Worm (Caenorhabditis elegans) whole organism, L4 larva: ENCODE results near the gene C52E2.2.
A peak's percentile ranks its signal among the peaks of the same experiment; 100 is the strongest.
"Not testable (repeated sequence)": the region's sequence is repeated elsewhere in the genome, so short reads cannot be mapped to it uniquely, and the experiment has no call there.

Source experiments
- F10B5.3 ChIP-seq: sonication (generic microtip); optimal IDR thresholded peaks from 2 replicates; lab custom pipeline; 2016; ENCODE audit warnings: mild to moderate bottlenecking, missing genetic modification characterization, missing compliant biosample characterization
- F44E2.7 ChIP-seq: fragments of 200-800 bp; sonication (Bioruptor generic); IDR thresholded peaks from 2 replicates; pipeline ENCODE4 v2.1.2; 2022; ENCODE audit warnings: missing genetic modification characterization, missing compliant biosample characterization
- Y48G9A.11 ChIP-seq: fragments of 200-800 bp; sonication (Bioruptor generic); IDR thresholded peaks from 2 replicates; pipeline ENCODE4 v1.3.6; 2022; ENCODE audit warnings: missing genetic modification reagents, missing genetic modification characterization, missing compliant biosample characterization
- Y75B8A.6 ChIP-seq: fragments of 200-800 bp; sonication (Bioruptor generic); IDR thresholded peaks from 2 replicates; pipeline ENCODE4 v1.3.6; 2022; ENCODE audit warnings: missing genetic modification reagents, missing genetic modification characterization, missing compliant biosample characterization
- aly-2 ChIP-seq: sonication (generic microtip); optimal IDR thresholded peaks from 2 replicates; lab custom pipeline; 2018; ENCODE audit warnings: missing biosample characterization, missing genetic modification characterization
- attf-4 ChIP-seq: sonication (generic microtip); optimal IDR thresholded peaks from 3 replicates; lab custom pipeline; 2017; ENCODE audit warnings: missing biosample characterization, missing genetic modification characterization
- ceh-20 ChIP-seq: fragments of 200-800 bp; sonication (Bioruptor generic); IDR thresholded peaks from 2 replicates; pipeline ENCODE4 v1.3.6; 2022; ENCODE audit warnings: missing genetic modification reagents, missing genetic modification characterization, missing compliant biosample characterization
- ceh-82 ChIP-seq: sonication (generic microtip); optimal IDR thresholded peaks from 2 replicates; lab custom pipeline; 2017; ENCODE audit warnings: missing biosample characterization, missing genetic modification characterization
- cey-2 ChIP-seq: sonication (generic microtip); optimal IDR thresholded peaks from 3 replicates; lab custom pipeline; 2017; ENCODE audit warnings: missing genetic modification characterization, mild to moderate bottlenecking, missing compliant biosample characterization, antibody characterized with exemption, borderline replicate concordance; ENCODE audit not compliant: insufficient read depth
- daf-8 ChIP-seq: fragments of 200-800 bp; sonication (Bioruptor generic); IDR thresholded peaks from 2 replicates; pipeline ENCODE4 v1.3.6; 2022; ENCODE audit warnings: missing genetic modification characterization, missing compliant biosample characterization
- jun-1 ChIP-seq: fragments of 150-350 bp; optimal IDR thresholded peaks from 2 replicates; lab custom pipeline; 2014; ENCODE audit warnings: missing biosample characterization, missing genetic modification reagents, missing genetic modification characterization
- lim-7 ChIP-seq: fragments of 200-800 bp; sonication (Bioruptor generic); IDR thresholded peaks from 2 replicates; pipeline ENCODE4 v1.3.6; 2022; ENCODE audit warnings: missing genetic modification characterization, missing compliant biosample characterization
- lin-1 ChIP-seq: fragments of 200-800 bp; sonication (Bioruptor generic); IDR thresholded peaks from 2 replicates; pipeline ENCODE4 v1.3.6; 2022; ENCODE audit warnings: missing genetic modification reagents, missing genetic modification characterization, missing compliant biosample characterization
- lin-29 ChIP-seq: fragments of 200-800 bp; sonication (Bioruptor generic); IDR thresholded peaks from 2 replicates; pipeline ENCODE4 v1.3.6; 2022; ENCODE audit warnings: missing genetic modification reagents, missing genetic modification characterization, missing compliant biosample characterization
- lir-3 ChIP-seq: sonication (generic microtip); optimal IDR thresholded peaks from 2 replicates; lab custom pipeline; 2016; ENCODE audit warnings: mild to moderate bottlenecking, missing genetic modification characterization, missing compliant biosample characterization
- mdl-1 ChIP-seq, 2 experiments: fragments of 150-350 bp in 1 of 2; sonication (generic microtip) in 1 of 2; optimal IDR thresholded peaks; 2 replicates each; lab custom pipeline; 2014 to 2017; ENCODE audit warnings: missing biosample characterization in 2 of 2, missing genetic modification characterization in 2 of 2
- mes-2 ChIP-seq: sonication (generic microtip); optimal IDR thresholded peaks from 2 replicates; lab custom pipeline; 2016; ENCODE audit warnings: missing genotype, mild to moderate bottlenecking, missing genetic modification characterization, missing compliant biosample characterization; ENCODE audit not compliant: poor library complexity, severe bottlenecking
- nhr-10 ChIP-seq: fragments of 150-350 bp; optimal IDR thresholded peaks from 2 replicates; lab custom pipeline; 2014; ENCODE audit warnings: missing biosample characterization, missing genetic modification characterization
- nhr-102 ChIP-seq: sonication (generic microtip); optimal IDR thresholded peaks from 2 replicates; lab custom pipeline; 2016; ENCODE audit warnings: mild to moderate bottlenecking, missing genetic modification characterization, moderate library complexity, missing compliant biosample characterization
- nhr-28 ChIP-seq: fragments of 150-350 bp; optimal IDR thresholded peaks from 2 replicates; lab custom pipeline; 2014; ENCODE audit warnings: missing biosample characterization, missing genetic modification characterization
- nhr-76 ChIP-seq: fragments of 150-350 bp; optimal IDR thresholded peaks from 2 replicates; lab custom pipeline; 2014; ENCODE audit warnings: missing biosample characterization, missing genetic modification characterization
- pqm-1 ChIP-seq: sonication (generic microtip); optimal IDR thresholded peaks from 2 replicates; lab custom pipeline; 2017; ENCODE audit warnings: missing biosample characterization, missing genetic modification characterization
- rbr-2 ChIP-seq: sonication (generic microtip); optimal IDR thresholded peaks from 2 replicates; lab custom pipeline; 2016; ENCODE audit warnings: missing genotype, missing genetic modification characterization, missing compliant biosample characterization
- set-16 ChIP-seq: fragments of 200-800 bp; sonication (Bioruptor generic); IDR thresholded peaks from 2 replicates; pipeline ENCODE4 v1.3.6; 2022; ENCODE audit warnings: missing genetic modification reagents, missing genetic modification characterization, missing compliant biosample characterization
- spr-3 ChIP-seq: fragments of 200-800 bp; sonication (Bioruptor generic); optimal IDR thresholded peaks from 2 replicates; lab custom pipeline; 2018; ENCODE audit warnings: mild to moderate bottlenecking, missing genetic modification characterization, missing compliant biosample characterization
- tra-1 ChIP-seq: fragments of 200-800 bp; sonication (Bioruptor generic); IDR thresholded peaks from 2 replicates; pipeline ENCODE4 v1.3.6; 2022; ENCODE audit warnings: missing genetic modification reagents, missing genetic modification characterization, missing compliant biosample characterization
- unc-130 ChIP-seq: sonication (generic microtip); optimal IDR thresholded peaks from 2 replicates; lab custom pipeline; 2016; ENCODE audit warnings: missing genetic modification reagents, missing genetic modification characterization, missing compliant biosample characterization

C52E2.2 gene

ce11 chrII:1854094-1854493 is 1.5 kb downstream of the C52E2.2 start, which contains the start of gene fbxb-95:
Gene fbxb-95 (plus strand): TSS chrII:1854394.
- not testable (repeated sequence) for TF ChIP-seq mes-2 (tag; lab: Kevin White, UChicago); F10B5.3 (tag; lab: Kevin White, UChicago); lin-1 (GFP tag; lab: Robert Waterston, UW)

ce11 chrII:1855447-1855846 is 2.8 kb downstream of the C52E2.2 start:
- TF ChIP-seq set-16 (GFP tag; lab: Robert Waterston, UW) (0 out of 2 replicates have a peak, but pooled peaks have one; percentile 12), tra-1 (GFP tag; lab: Robert Waterston, UW) (peak; percentile 99)
- TF ChIP-seq, all 104 proteins: peak for 2; not testable (repeated sequence) for 102

- not testable (repeated sequence) for TF ChIP-seq jun-1 (tag; lab: Kevin White, UChicago); unc-130; lir-3 (tag; lab: Kevin White, UChicago)
These were observed 8.7 kb downstream of the C52E2.2 start, which contains the start of gene C16C4.18 for ce11 chrII:1861285-1861793. Gene C16C4.18 (minus strand): TSS chrII:1861335.

- not testable (repeated sequence) for TF ChIP-seq Y75B8A.6 (GFP tag; lab: Robert Waterston, UW); daf-8 (GFP tag; lab: Robert Waterston, UW); rbr-2 (tag; lab: Kevin White, UChicago)
These were observed 9.7 kb downstream of the C52E2.2 start, which contains the start of gene fbxb-98 for ce11 chrII:1862334-1862733. Gene fbxb-98 (plus strand): TSS chrII:1862634.

ce11 chrII:1864278-1864677 is 11.7 kb downstream of the C52E2.2 start, which contains the start of gene C16C4.17:
Gene C16C4.17 (plus strand): TSS chrII:1864578.
- no peak for TF ChIP-seq rbr-2 (tag; lab: Kevin White, UChicago)
- no peak for TF ChIP-seq F44E2.7 (GFP tag; lab: Robert Waterston, UW)
- TF ChIP-seq nhr-76 (tag; lab: Kevin White, UChicago) = no peak
- TF ChIP-seq cey-2 (tag; lab: Kevin White, UChicago) = no peak
- no peak for TF ChIP-seq lin-29 (GFP tag; lab: Robert Waterston, UW)
- TF ChIP-seq daf-8 (GFP tag; lab: Robert Waterston, UW) = no peak
- TF ChIP-seq attf-4 (tag; lab: Kevin White, UChicago) = no peak
- no peak for TF ChIP-seq mdl-1 (tag; optimal IDR thresholded peaks at IDR 0.05; lab: Kevin White, UChicago)
- no peak for TF ChIP-seq ceh-82 (tag; lab: Kevin White, UChicago)
- TF ChIP-seq aly-2 (tag; lab: Kevin White, UChicago) = no peak

- TF ChIP-seq nhr-10 (tag; lab: Kevin White, UChicago) (no peak), nhr-28 (tag; lab: Kevin White, UChicago) (peak; percentile 53), lin-1 (GFP tag; lab: Robert Waterston, UW) (no peak), pqm-1 (tag; lab: Kevin White, UChicago) (peak; percentile 72), ceh-20 (GFP tag; lab: Robert Waterston, UW) (no peak), lim-7 (GFP tag; lab: Robert Waterston, UW) (no peak), nhr-102 (tag; lab: Kevin White, UChicago) (no peak), spr-3 (no peak), Y48G9A.11 (GFP tag; lab: Robert Waterston, UW) (no peak)
These were observed 13.3 kb downstream of the C52E2.2 start, which contains the start of gene math-15 for ce11 chrII:1865683-1866431. Gene math-15 (plus strand): TSS chrII:1866381.
